Worm (Caenorhabditis elegans): Measurements from ENCODE around the gene srz-38.
A peak's percentile ranks its signal among the peaks of the same experiment; 100 is the strongest.

srz-38 gene

DNA sequence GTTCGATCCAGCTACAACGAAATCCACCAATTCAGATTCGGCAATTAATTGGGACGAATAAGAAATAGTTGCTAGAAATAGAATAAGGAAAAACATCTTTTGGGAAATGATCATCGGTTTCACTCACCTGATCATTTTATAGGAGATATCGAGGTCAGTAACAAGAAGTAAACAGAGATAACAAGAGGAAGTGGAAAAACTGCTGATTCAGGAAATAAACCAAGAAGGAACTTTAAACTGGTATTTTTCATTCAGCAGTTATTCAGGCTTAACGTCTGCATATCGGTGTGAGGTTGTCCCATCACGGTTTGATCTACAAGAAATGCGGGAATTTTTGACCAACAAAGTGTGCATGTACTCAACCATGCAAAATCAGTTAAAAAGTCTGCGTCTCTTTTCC is 6.6 kb upstream of the srz-38 start, which contains the start of gene K03D3.2:
Gene K03D3.2, minus strand, starts transcription at position 101 of the 400 bp plus-strand sequence.
- TF ChIP-seq unc-3 (GFP tag; conservative IDR thresholded peaks at IDR 0.05) (no peak), unc-3 (tag; optimal IDR thresholded peaks at IDR 0.05) (no peak), ref-2 (tag; optimal IDR thresholded peaks at IDR 0.05) (no peak)

DNA sequence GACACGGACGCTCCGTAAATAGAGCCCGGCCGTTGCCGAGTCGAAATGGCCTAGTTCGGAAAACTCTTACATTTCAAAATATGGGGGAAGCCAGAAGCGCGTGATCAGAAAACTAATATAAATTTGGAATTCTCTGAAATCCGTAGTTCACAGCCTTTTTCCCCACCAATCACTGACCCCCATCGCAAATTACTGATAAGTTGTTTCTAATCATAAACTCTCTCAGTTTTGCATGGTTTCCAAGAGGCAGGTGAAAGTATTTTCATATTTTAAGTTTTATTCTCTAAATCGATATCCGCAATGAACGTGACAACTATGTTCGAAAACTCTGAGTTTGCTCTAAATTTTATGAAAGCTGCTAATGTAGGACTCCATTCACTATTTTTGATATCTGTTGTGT is 6.0 kb upstream of the srz-38 start, which contains the start of gene srz-74:
Gene srz-74, plus strand, starts transcription at position 301 of the 400 bp plus-strand sequence.
- TF ChIP-seq F13H6.1 (tag; optimal IDR thresholded peaks at IDR 0.05) (no peak), eyg-1 (tag; optimal IDR thresholded peaks at IDR 0.05) (no peak), ttx-3 (tag; optimal IDR thresholded peaks at IDR 0.05) (no peak), sdc-2 (tag; optimal IDR thresholded peaks at IDR 0.05) (no peak), tbx-2 (tag; optimal IDR thresholded peaks at IDR 0.05) (no peak), pros-1 (tag; optimal IDR thresholded peaks at IDR 0.05) (no peak), ceh-22 (tag; optimal IDR thresholded peaks at IDR 0.05) (no peak), pag-3 (tag; optimal IDR thresholded peaks at IDR 0.05; ENCODE audit: borderline replicate concordance) (no peak), K09A11.1 (tag; optimal IDR thresholded peaks at IDR 0.05; ENCODE audit: insufficient read depth) (no peak), hlh-15 (tag; optimal IDR thresholded peaks at IDR 0.05) (no peak), sox-4 (tag; optimal IDR thresholded peaks at IDR 0.05) (no peak), pha-2 (tag; optimal IDR thresholded peaks at IDR 0.05) (no peak), dmd-4 (tag; optimal IDR thresholded peaks at IDR 0.05; ENCODE audit: borderline replicate concordance) (no peak), C38D4.7 (GFP tag; optimal IDR thresholded peaks at IDR 0.05) (no peak), tbx-7 (tag; optimal IDR thresholded peaks at IDR 0.05) (no peak), pax-1 (tag; optimal IDR thresholded peaks at IDR 0.05) (no peak), hlh-13 (GFP tag; optimal IDR thresholded peaks at IDR 0.05) (no peak), nfya-1 (tag; optimal IDR thresholded peaks at IDR 0.05) (no peak), ceh-48 (tag; optimal IDR thresholded peaks at IDR 0.05) (no peak)

DNA sequence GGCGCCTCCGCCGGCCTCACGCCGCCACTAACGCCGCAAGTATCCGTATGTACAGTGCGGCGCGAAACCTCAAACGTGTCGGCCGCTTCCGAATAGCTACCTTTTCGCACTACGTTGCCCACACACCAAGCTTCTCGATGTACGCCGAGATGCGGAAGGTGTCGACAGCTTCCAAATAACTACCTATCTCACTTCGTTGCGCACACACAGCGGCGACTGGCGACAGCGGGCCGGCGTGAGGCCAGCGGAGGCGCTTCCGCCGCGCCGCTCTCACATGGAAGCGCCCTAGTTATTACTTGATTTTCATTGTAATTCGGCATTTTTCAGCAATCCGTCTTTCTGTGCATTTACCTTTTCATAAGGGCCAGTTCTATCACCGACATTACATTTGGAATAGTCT is 4.6 kb upstream of the srz-38 start:
- TF ChIP-seq sdc-2 (tag; optimal IDR thresholded peaks at IDR 0.05) (peak; percentile 4), K09A11.1 (tag; optimal IDR thresholded peaks at IDR 0.05; ENCODE audit: insufficient read depth) (no peak), ref-2 (tag; optimal IDR thresholded peaks at IDR 0.05) (peak; percentile 9)

DNA sequence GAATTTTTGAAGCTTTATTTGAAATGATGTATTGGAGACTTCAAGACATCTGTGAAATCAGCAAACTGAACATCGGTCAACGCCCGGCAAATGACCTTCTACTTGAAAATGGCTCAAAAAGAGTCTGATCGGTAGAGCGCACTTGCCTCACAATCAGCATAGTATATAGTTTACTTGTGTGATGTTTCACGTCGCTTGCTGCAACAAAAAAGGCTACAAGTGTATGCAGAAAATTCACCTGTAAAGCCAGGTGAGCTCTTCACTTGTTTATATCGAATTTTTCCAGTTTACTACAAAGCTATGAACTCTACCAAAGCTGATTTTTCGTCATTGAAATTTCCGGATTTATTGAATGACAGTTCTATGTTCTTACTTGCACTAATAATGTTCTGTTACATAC is 2.6 kb upstream of the srz-38 start, which contains the start of gene srz-71:
Gene srz-71, plus strand, starts transcription at position 301 of the 400 bp plus-strand sequence.
- TF ChIP-seq ahr-1 (tag; optimal IDR thresholded peaks at IDR 0.05) (no peak), mec-3 (tag; optimal IDR thresholded peaks at IDR 0.05; ENCODE audit: borderline replicate concordance) (no peak), T23F11.4 (GFP tag; optimal IDR thresholded peaks at IDR 0.05) (no peak), unc-86 (tag; optimal IDR thresholded peaks at IDR 0.05) (no peak), rnt-1 (tag; optimal IDR thresholded peaks at IDR 0.05) (no peak), ceh-48 (tag; optimal IDR thresholded peaks at IDR 0.05) (no peak), fax-1 (tag; optimal IDR thresholded peaks at IDR 0.05) (no peak)

DNA sequence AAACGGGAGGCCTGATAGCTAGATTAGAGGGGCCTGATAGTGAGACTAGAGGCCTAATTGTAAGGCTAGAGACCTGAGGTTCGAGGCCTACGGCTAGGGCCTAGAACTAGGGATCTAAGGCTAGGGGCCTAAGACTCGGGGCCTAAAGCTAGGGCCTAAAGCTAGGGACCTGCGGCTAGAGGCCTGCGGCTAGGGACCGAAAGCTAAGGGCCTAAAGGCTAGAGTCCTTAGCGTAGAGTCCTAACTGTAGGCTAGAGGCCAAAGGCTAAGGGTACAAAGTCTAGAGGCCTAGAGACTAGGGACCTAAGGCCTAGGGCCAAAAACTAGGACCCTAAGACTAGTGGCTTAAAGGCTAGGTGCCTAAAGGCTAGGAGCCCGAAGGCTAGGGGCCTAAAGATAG is 2.0 kb upstream of the srz-38 start:
- TF ChIP-seq pros-1 (tag; optimal IDR thresholded peaks at IDR 0.05) (no peak), elt-4 (tag; optimal IDR thresholded peaks at IDR 0.05) (peak; percentile 62)

DNA sequence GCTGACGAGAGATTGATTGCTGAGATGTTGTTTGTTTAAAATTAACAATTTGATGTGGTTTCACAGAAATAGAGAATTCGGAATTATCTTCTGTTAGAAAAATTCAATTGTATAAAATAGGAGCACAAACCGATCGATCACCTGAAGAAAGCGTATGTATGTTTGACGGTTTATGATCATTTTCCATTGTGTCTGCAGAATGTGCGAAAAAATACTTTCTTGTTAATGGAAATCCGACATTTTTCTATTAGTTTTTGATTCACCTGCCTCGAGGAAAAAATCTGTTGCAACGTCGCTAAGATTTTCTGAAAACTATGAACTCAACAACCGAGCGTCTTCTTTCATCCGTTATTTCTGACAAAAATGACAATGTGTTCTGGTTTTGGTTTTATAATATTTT is 1.6 kb downstream of the srz-38 start, which contains the start of gene C35D6.13:
Gene C35D6.13, plus strand, starts transcription at position 301 of the 400 bp plus-strand sequence.
- TF ChIP-seq dmd-4 (tag; optimal IDR thresholded peaks at IDR 0.05; ENCODE audit: borderline replicate concordance) (no peak), ceh-45 (GFP tag; IDR thresholded peaks at IDR 0.05) (no peak), C08G9.2 (tag; optimal IDR thresholded peaks at IDR 0.05) (no peak), tbx-7 (tag; optimal IDR thresholded peaks at IDR 0.05) (no peak), unc-55 (GFP tag; optimal IDR thresholded peaks at IDR 0.05) (no peak)
